Worm (Caenorhabditis elegans): ENCODE data around the gene Y71H2AM.29.

The Y71H2AM.29 gene

DNA sequence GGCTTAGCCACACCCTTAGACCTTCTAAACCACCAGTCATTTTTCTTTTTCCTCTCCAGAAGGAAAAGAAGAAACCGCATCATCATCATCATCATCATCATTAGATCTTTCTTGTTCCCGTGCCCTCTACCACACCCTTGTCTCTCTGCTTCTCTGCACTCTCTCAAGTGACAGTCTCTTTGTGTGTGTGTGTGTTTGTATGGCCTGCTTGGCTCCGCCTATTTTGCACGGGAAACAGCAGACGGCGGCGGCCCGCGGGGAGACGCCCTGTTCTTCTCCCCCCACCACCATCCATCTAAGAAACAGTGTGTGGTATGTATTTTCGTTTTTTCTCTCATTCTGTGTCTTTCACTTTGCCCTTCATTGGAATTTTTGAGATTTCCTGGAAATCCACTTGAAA lies 39.2 kb downstream of the Y71H2AM.29 start:
- TF ChIP-seq nhr-80 (tag; optimal IDR thresholded peaks at IDR 0.05) (peak; percentile 71), mel-28 (tag; optimal IDR thresholded peaks at IDR 0.05; ENCODE audit: borderline replicate concordance) (no peak), zim-3 (tag; optimal IDR thresholded peaks at IDR 0.05) (no peak), ceh-79 (tag; optimal IDR thresholded peaks at IDR 0.05) (no peak), mes-4 (tag; optimal IDR thresholded peaks at IDR 0.05) (no peak), lin-26 (GFP tag; IDR thresholded peaks at IDR 0.05) (peak; percentile 72), akir-1 (GFP tag; optimal IDR thresholded peaks at IDR 0.05) (no peak), F22D6.2 (tag; optimal IDR thresholded peaks at IDR 0.05) (no peak), hlh-26 (GFP tag; conservative IDR thresholded peaks at IDR 0.05) (no peak), egrh-3 (GFP tag; IDR thresholded peaks at IDR 0.05) (peak; percentile 52; the same call in 1 of the 2 replicates), cebp-1 (GFP tag; IDR thresholded peaks at IDR 0.05) (no peak), cebp-1 (tag; optimal IDR thresholded peaks at IDR 0.05) (peak; percentile 52), lir-1 (GFP tag; conservative IDR thresholded peaks at IDR 0.05) (no peak), ztf-22 (GFP tag; optimal IDR thresholded peaks at IDR 0.05) (no peak), lin-40 (tag; optimal IDR thresholded peaks at IDR 0.05) (peak; percentile 73), die-1 (tag; optimal IDR thresholded peaks at IDR 0.05) (peak; percentile 3), snpc-3.4 (tag; optimal IDR thresholded peaks at IDR 0.05) (no peak), zfh-2 (GFP tag; conservative IDR thresholded peaks at IDR 0.05) (peak; percentile 76), hsf-1 (GFP tag; IDR thresholded peaks at IDR 0.05) (no peak), chd-7 (tag; optimal IDR thresholded peaks at IDR 0.05) (peak; percentile 17), xnd-1 (tag; optimal IDR thresholded peaks at IDR 0.05) (no peak), ztf-28 (GFP tag; IDR thresholded peaks at IDR 0.05) (no peak), lag-1 (GFP tag; IDR thresholded peaks at IDR 0.05) (no peak), dox-1 (GFP tag; IDR thresholded peaks at IDR 0.05) (peak; percentile 54; the same call in 1 of the 2 replicates), F52B5.7 (tag; optimal IDR thresholded peaks at IDR 0.05) (no peak), nfya-1 (tag; optimal IDR thresholded peaks at IDR 0.05; ENCODE audit: borderline replicate concordance, insufficient read depth) (no peak), dpff-1 (tag; optimal IDR thresholded peaks at IDR 0.05) (no peak), ceh-91 (GFP tag; IDR thresholded peaks at IDR 0.05) (no peak), snpc-1.1 (tag; optimal IDR thresholded peaks at IDR 0.05; ENCODE audit: insufficient read depth) (no peak), attf-5 (GFP tag; optimal IDR thresholded peaks at IDR 0.05) (peak; percentile 38), ztf-25 (GFP tag; IDR thresholded peaks at IDR 0.05) (0 out of 2 replicates have a peak, but pooled peaks have one; percentile 46), Y56A3A.18 (GFP tag; IDR thresholded peaks at IDR 0.05) (no peak), nhr-120 (GFP tag; IDR thresholded peaks at IDR 0.05) (no peak), cebp-2 (GFP tag; IDR thresholded peaks at IDR 0.05) (no peak), aptf-3 (GFP tag; IDR thresholded peaks at IDR 0.05) (no peak), F33H1.4 (GFP tag; IDR thresholded peaks at IDR 0.05) (no peak), ztf-26 (tag; optimal IDR thresholded peaks at IDR 0.05) (peak; percentile 76), ceh-27 (GFP tag; optimal IDR thresholded peaks at IDR 0.05) (peak; percentile 60), somi-1 (GFP tag; optimal IDR thresholded peaks at IDR 0.05) (peak; percentile 84), nfyb-1 (GFP tag; IDR thresholded peaks at IDR 0.05) (0 out of 2 replicates have a peak, but pooled peaks have one; percentile 28), K12H6.12 (tag; optimal IDR thresholded peaks at IDR 0.05) (no peak)
